Fruit fly (Drosophila melanogaster): ENCODE data around the gene 140up.

The 140up gene

dm6 chr3R:14107597-14107996 is 17.8 kb downstream of the 140up start:
- TF ChIP-seq Nf-YB (GFP tag; optimal IDR thresholded peaks at IDR 0.05) = no peak
- TF ChIP-seq CG13287 (GFP tag; IDR thresholded peaks at IDR 0.05; ENCODE audit: partially characterized antibody) = no peak
- peak; percentile 93 for TF ChIP-seq z (GFP tag; IDR thresholded peaks at IDR 0.05)
- no peak for TF ChIP-seq dmrt11E (tag; optimal IDR thresholded peaks at IDR 0.05)
- no peak for TF ChIP-seq wor (GFP tag; IDR thresholded peaks at IDR 0.05)

- TF ChIP-seq Xrp1 (GFP tag; IDR thresholded peaks at IDR 0.05) (no peak), ro (GFP tag; IDR thresholded peaks at IDR 0.05) (no peak), CG11695 (GFP tag; IDR thresholded peaks at IDR 0.05) (peak; percentile 61; the same call in 2 of the 3 replicates), Usf (GFP tag; optimal IDR thresholded peaks at IDR 0.05) (no peak), sr (GFP tag; IDR thresholded peaks at IDR 0.05) (no peak), bab2 (GFP tag; optimal IDR thresholded peaks at IDR 0.05) (no peak), Atf3 (GFP tag; optimal IDR thresholded peaks at IDR 0.05) (no peak), CG2712 (tag; optimal IDR thresholded peaks at IDR 0.05) (no peak), CG1792 (GFP tag; optimal IDR thresholded peaks at IDR 0.05) (no peak), grn (GFP tag; optimal IDR thresholded peaks at IDR 0.05) (peak; percentile 75)
These were observed 22.3 kb downstream of the 140up start, which contains the start of gene PK1-R for dm6 chr3R:14103022-14103421. PK1-R (minus strand) TSS chr3R:14103122.

dm6 chr3R:14100962-14101361 is 24.4 kb downstream of the 140up start:
- TF ChIP-seq HLH4C (GFP tag; IDR thresholded peaks at IDR 0.05; ENCODE audit: partially characterized antibody) (no peak), CHES-1-like (GFP tag; optimal IDR thresholded peaks at IDR 0.05) (no peak), Ets65A (GFP tag) (peak; percentile 62), maf-S (GFP tag; optimal IDR thresholded peaks at IDR 0.05) (no peak), crol (GFP tag; IDR thresholded peaks at IDR 0.05) (0 out of 2 replicates have a peak, but pooled peaks have one; percentile 26), CG11456 (GFP tag; IDR thresholded peaks at IDR 0.05) (0 out of 3 replicates have a peak, but pooled peaks have one; percentile 21), gsb (GFP tag; IDR thresholded peaks at IDR 0.05) (no peak), Pdp1 (GFP tag; optimal IDR thresholded peaks at IDR 0.05) (peak in 1 of 2 experiments; percentile 71), slbo (GFP tag; IDR thresholded peaks at IDR 0.05) (0 out of 2 replicates have a peak, but pooled peaks have one; percentile 5), Oli (tag; optimal IDR thresholded peaks at IDR 0.05) (no peak), CG16815 (GFP tag; optimal IDR thresholded peaks at IDR 0.05) (no peak)

DNA sequence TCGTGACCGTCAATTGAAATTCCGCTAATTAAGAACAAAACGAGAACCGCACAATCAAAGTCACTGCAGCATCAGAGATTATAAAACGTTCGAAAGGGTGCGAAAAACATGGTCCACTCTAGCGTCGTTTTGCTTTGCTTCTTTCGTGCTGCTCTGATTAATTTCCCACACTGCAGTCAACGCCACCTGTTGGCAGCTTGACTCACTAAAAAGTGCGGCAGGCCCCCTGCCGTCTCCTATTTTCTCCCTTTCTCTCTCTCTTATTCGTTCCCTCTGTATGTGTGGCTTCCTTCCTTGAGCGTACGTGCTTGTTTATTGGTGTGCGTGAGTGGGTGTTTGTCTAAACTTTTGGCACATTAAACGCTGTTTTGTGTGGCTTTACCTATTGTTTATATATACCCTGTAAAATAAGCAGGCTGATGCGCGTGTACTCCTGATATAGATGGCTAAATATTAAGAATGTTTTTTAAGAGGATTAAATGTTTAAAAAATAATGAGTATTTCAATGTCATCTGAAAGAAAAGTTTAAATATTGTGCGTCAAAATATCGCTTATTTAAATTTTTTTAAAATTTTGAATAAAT is 26.7 kb downstream of the 140up start:
- TF ChIP-seq CG9215 (GFP tag; IDR thresholded peaks at IDR 0.05) (no peak), fd3F (GFP tag; optimal IDR thresholded peaks at IDR 0.05) (no peak), inv (GFP tag; IDR thresholded peaks at IDR 0.05; ENCODE audit: partially characterized antibody) (no peak), ro (GFP tag; IDR thresholded peaks at IDR 0.05) (no peak), dmrt99B (tag; optimal IDR thresholded peaks at IDR 0.05) (peak; percentile 29), NC2β (GFP tag; optimal IDR thresholded peaks at IDR 0.05) (no peak), CG2678 (tag; optimal IDR thresholded peaks at IDR 0.05) (peak; percentile 20), Oli (tag; optimal IDR thresholded peaks at IDR 0.05) (no peak), Nf-YB (GFP tag; optimal IDR thresholded peaks at IDR 0.05) (no peak), Hand (GFP tag; optimal IDR thresholded peaks at IDR 0.05) (no peak), run (tag; optimal IDR thresholded peaks at IDR 0.05) (no peak), cg (GFP tag; optimal IDR thresholded peaks at IDR 0.05) (peak; percentile 62), gsb-n (tag; optimal IDR thresholded peaks at IDR 0.05) (no peak), Dbx (GFP tag; IDR thresholded peaks at IDR 0.05) (no peak), Meics (GFP tag; optimal IDR thresholded peaks at IDR 0.05) (no peak), grau (tag; optimal IDR thresholded peaks at IDR 0.05) (peak; percentile 28), CG7372 (GFP tag; IDR thresholded peaks at IDR 0.05) (peak; percentile 54), Awh (GFP tag; IDR thresholded peaks at IDR 0.05) (no peak), exex (tag; optimal IDR thresholded peaks at IDR 0.05) (no peak), wdn (GFP tag; IDR thresholded peaks at IDR 0.05) (no peak), CG10267 (tag; optimal IDR thresholded peaks at IDR 0.05) (no peak), zfh1 (GFP tag; IDR thresholded peaks at IDR 0.05) (0 out of 3 replicates have a peak, but pooled peaks have one; percentile 45), disco-r (GFP tag; optimal IDR thresholded peaks at IDR 0.05) (no peak), crol (GFP tag; IDR thresholded peaks at IDR 0.05) (peak; percentile 86)

Data from whole organism, embryonic.